Fruit fly (Drosophila melanogaster) whole organism, wandering third instar larva: Measurements from ENCODE around the gene Mpc1.
A peak's percentile ranks its signal among the peaks of the same experiment; 100 is the strongest.

Experiments used
- Abd-B ChIP-seq: fragments of >200 bp; optimal IDR thresholded peaks from 2 replicates; lab custom pipeline; 2017; ENCODE audit warnings: missing biosample characterization, missing genetic modification characterization
- CrebA ChIP-seq: fragments of 200-800 bp; sonication (Bioruptor generic); optimal IDR thresholded peaks from 2 replicates; lab custom pipeline; 2016; ENCODE audit warnings: missing biosample characterization, mild to moderate bottlenecking, missing genetic modification characterization, borderline replicate concordance
- Dfd ChIP-seq: fragments of >200 bp; optimal IDR thresholded peaks from 2 replicates; lab custom pipeline; 2017; ENCODE audit warnings: missing biosample characterization, missing genetic modification characterization
- GATAd ChIP-seq: sonication (Bioruptor generic); optimal IDR thresholded peaks from 2 replicates; lab custom pipeline; 2016; ENCODE audit warnings: missing biosample characterization, missing genetic modification characterization
- HLH106 ChIP-seq: fragments of 200-800 bp; optimal IDR thresholded peaks from 3 replicates; lab custom pipeline; 2019; ENCODE audit warnings: missing biosample characterization, mild to moderate bottlenecking, missing genetic modification characterization, moderate library complexity
- Hnf4 ChIP-seq: fragments of 200-800 bp; sonication (Bioruptor generic); optimal IDR thresholded peaks from 2 replicates; lab custom pipeline; 2016; ENCODE audit warnings: missing biosample characterization, mild to moderate bottlenecking, missing genetic modification characterization
- Hr78 ChIP-seq: fragments of >200 bp; optimal IDR thresholded peaks from 2 replicates; lab custom pipeline; 2017; ENCODE audit warnings: missing biosample characterization, missing genetic modification characterization
- Hr83 ChIP-seq: fragments of 200-300 bp; sonication (Bioruptor generic); optimal IDR thresholded peaks from 2 replicates; lab custom pipeline; 2016; ENCODE audit warnings: missing biosample characterization, mild to moderate bottlenecking, missing genetic modification characterization, moderate library complexity; ENCODE audit not compliant: poor library complexity, severe bottlenecking
- Jra ChIP-seq: sonication (Bioruptor generic); optimal IDR thresholded peaks from 2 replicates; lab custom pipeline; 2016; ENCODE audit warnings: missing biosample characterization, missing genetic modification characterization
- Mio ChIP-seq: sonication (Bioruptor generic); optimal IDR thresholded peaks from 2 replicates; lab custom pipeline; 2016; ENCODE audit warnings: missing biosample characterization, missing genetic modification characterization
- Myc ChIP-seq: fragments of >200 bp; optimal IDR thresholded peaks from 2 replicates; lab custom pipeline; 2017
- N ChIP-seq: fragments of >200 bp; optimal IDR thresholded peaks from 2 replicates; lab custom pipeline; 2018; ENCODE audit warnings: missing biosample characterization, missing external identifiers, missing genetic modification characterization
- OdsH ChIP-seq: fragments of 200-800 bp; sonication (Bioruptor generic); optimal IDR thresholded peaks from 2 replicates; lab custom pipeline; 2016; ENCODE audit warnings: missing biosample characterization, mild to moderate bottlenecking, missing genetic modification characterization
- Rel ChIP-seq, 2 experiments: fragments of 200-800 bp; sonication (Bioruptor generic) in 1 of 2; optimal IDR thresholded peaks; 2 replicates in 1 of 2; 3 replicates in 1 of 2; lab custom pipeline; 2016 to 2019; ENCODE audit warnings: mild to moderate bottlenecking in 2 of 2, missing biosample characterization in 2 of 2, missing genetic modification characterization in 2 of 2, moderate library complexity in 1 of 2
- Vsx2 ChIP-seq: fragments of 200-300, 225-300 bp; sonication (Bioruptor generic); optimal IDR thresholded peaks from 2 replicates; lab custom pipeline; 2018; ENCODE audit warnings: missing biosample characterization, missing genetic modification characterization; ENCODE audit not compliant: partially characterized antibody
- br ChIP-seq: fragments of 200-800 bp; sonication (Bioruptor generic); optimal IDR thresholded peaks from 2 replicates; lab custom pipeline; 2016; ENCODE audit warnings: missing biosample characterization, missing genetic modification characterization
- brk ChIP-seq: fragments of 200-800 bp; sonication (Bioruptor generic); optimal IDR thresholded peaks from 2 replicates; lab custom pipeline; 2016; ENCODE audit warnings: missing biosample characterization, mild to moderate bottlenecking, missing genetic modification characterization
- dl ChIP-seq, 2 experiments: fragments of 175-275, 200-275 bp in 1 of 2; fragments of 200-275 bp in 1 of 2; sonication (Bioruptor generic); optimal IDR thresholded peaks; lab custom pipeline; 2018; ENCODE audit warnings: mild to moderate bottlenecking in 2 of 2, missing biosample characterization in 2 of 2, missing genetic modification characterization in 2 of 2, moderate library complexity in 2 of 2; ENCODE audit not compliant: partially characterized antibody in 2 of 2, insufficient read depth in 1 of 2
- dmrt93B ChIP-seq: fragments of 200-800 bp; sonication (Bioruptor generic); optimal IDR thresholded peaks from 2 replicates; lab custom pipeline; 2018; ENCODE audit warnings: missing biosample characterization, mild to moderate bottlenecking, missing genetic modification characterization
- ey ChIP-seq: fragments of 200-800 bp; sonication (Bioruptor generic); optimal IDR thresholded peaks from 2 replicates; lab custom pipeline; 2016; ENCODE audit warnings: missing biosample characterization, missing genetic modification characterization
- foxo ChIP-seq, 2 experiments: fragments of 200-800 bp; sonication (Bioruptor generic); optimal IDR thresholded peaks; 2 replicates in 1 of 2; 3 replicates in 1 of 2; lab custom pipeline; 2016 to 2017; ENCODE audit warnings: missing biosample characterization in 2 of 2, missing genetic modification characterization in 2 of 2
- fru ChIP-seq: fragments of 200-800 bp; sonication (Bioruptor generic); optimal IDR thresholded peaks from 3 replicates; lab custom pipeline; 2016; ENCODE audit warnings: missing biosample characterization, mild to moderate bottlenecking, missing genetic modification characterization
- h ChIP-seq: fragments of 200-800 bp; sonication (Bioruptor generic); optimal IDR thresholded peaks from 3 replicates; lab custom pipeline; 2016; ENCODE audit warnings: missing biosample characterization, mild to moderate bottlenecking, missing genetic modification characterization
- jim ChIP-seq: fragments of 175-275, 200-325 bp; sonication (Bioruptor generic); optimal IDR thresholded peaks from 2 replicates; lab custom pipeline; 2016; ENCODE audit warnings: missing biosample characterization, mild to moderate bottlenecking, missing genetic modification characterization
- lola ChIP-seq: fragments of >200 bp; optimal IDR thresholded peaks from 2 replicates; lab custom pipeline; 2017; ENCODE audit warnings: missing biosample characterization, missing genetic modification characterization
- pan ChIP-seq: fragments of >200 bp; optimal IDR thresholded peaks from 2 replicates; lab custom pipeline; 2017
- psq ChIP-seq: fragments of 200-800 bp; sonication (Bioruptor generic); optimal IDR thresholded peaks from 3 replicates; lab custom pipeline; 2017; ENCODE audit warnings: missing biosample characterization, mild to moderate bottlenecking, missing genetic modification characterization, moderate library complexity
- rgr ChIP-seq: fragments of 200-800 bp; sonication (Bioruptor generic); optimal IDR thresholded peaks from 3 replicates; lab custom pipeline; 2016; ENCODE audit warnings: missing biosample characterization, mild to moderate bottlenecking, missing genetic modification characterization
- sage ChIP-seq: fragments of 200-800 bp; sonication (Bioruptor generic); optimal IDR thresholded peaks from 2 replicates; lab custom pipeline; 2016; ENCODE audit warnings: missing biosample characterization, mild to moderate bottlenecking, missing genetic modification characterization
- tai ChIP-seq: sonication (Bioruptor generic); optimal IDR thresholded peaks from 2 replicates; lab custom pipeline; 2016; ENCODE audit warnings: missing biosample characterization, missing genetic modification characterization
- usp ChIP-seq: fragments of >200 bp; optimal IDR thresholded peaks from 2 replicates; lab custom pipeline; 2017; ENCODE audit warnings: missing biosample characterization, missing genetic modification characterization
- woc ChIP-seq: sonication (Bioruptor generic); optimal IDR thresholded peaks from 2 replicates; lab custom pipeline; 2016; ENCODE audit warnings: missing biosample characterization, mild to moderate bottlenecking, missing genetic modification characterization

The Mpc1 gene

DNA sequence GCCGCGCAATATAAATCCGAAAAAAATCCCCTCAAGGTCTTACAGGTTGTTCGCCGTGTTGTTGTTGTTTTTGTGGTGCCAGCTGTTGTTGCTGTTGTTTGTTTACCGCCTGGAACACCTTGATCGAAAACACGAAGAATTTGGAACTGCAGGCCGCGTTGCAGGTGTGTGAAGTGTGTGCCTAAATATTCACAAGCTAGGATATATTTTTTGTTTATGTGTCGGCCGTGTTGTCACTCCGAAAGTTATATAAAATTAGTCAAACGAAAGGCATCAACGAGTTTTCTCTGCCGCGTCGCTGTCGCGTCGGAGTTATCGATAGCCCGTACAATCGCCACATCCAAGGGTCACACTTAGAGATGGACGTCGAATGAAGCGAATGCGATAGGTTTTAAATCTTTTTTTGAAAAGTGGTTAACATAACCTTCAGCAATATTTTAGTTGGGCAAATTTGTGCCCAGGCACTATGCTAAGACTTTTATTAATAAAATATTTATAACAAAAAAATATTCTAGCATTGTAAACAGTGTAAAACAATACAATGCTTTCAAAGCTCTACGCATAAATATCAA, at the start of gene Mpc1:
TSS of gene Mpc1 (minus strand) at position 314 of the 572 bp plus-strand sequence.
- no peak for TF ChIP-seq h (GFP tag; lab: Kevin White, UChicago)
- no peak for TF ChIP-seq usp
- no peak for TF ChIP-seq N
- TF ChIP-seq psq: peak; percentile 26
- TF ChIP-seq br (GFP tag; lab: Kevin White, UChicago): no peak
- no peak for TF ChIP-seq Rel (GFP tag; optimal IDR thresholded peaks at IDR 0.05; lab: Kevin White, UChicago)
- peak; percentile 100 for TF ChIP-seq Rel (tag; optimal IDR thresholded peaks at IDR 0.05; lab: Kevin White, UChicago)
- peak in 1 of 2 experiments; percentile 27 for TF ChIP-seq foxo (GFP tag; optimal IDR thresholded peaks at IDR 0.05; lab: Kevin White, UChicago)
- TF ChIP-seq tai: peak; percentile 47
- TF ChIP-seq woc (GFP tag; lab: Kevin White, UChicago): peak; percentile 43
- TF ChIP-seq fru (GFP tag; lab: Kevin White, UChicago): no peak
- peak; percentile 4 for TF ChIP-seq Hnf4 (GFP tag; lab: Kevin White, UChicago)
- no peak for TF ChIP-seq GATAd (GFP tag; lab: Kevin White, UChicago)

DNA sequence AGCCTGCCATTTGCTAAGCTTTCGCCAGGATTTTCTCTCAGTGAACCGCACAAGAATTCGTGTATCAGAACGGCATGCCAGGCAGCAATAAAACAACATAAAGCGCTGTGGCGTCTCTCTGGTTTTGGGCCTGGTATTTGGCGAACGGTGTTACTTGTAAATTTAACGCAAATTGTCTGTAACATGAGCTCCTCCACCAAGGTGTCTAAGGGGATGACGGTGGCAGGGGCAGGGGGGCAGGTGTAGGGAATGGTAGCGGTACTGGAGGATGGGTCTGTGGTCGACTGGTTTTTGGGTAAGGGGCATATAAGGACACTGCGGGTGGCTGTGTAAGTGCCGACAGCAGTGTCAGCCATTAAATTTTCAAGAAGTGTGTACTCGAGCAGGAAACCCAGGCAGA, 36.4 kb upstream of the Mpc1 start:
- no peak for TF ChIP-seq OdsH (GFP tag; lab: Kevin White, UChicago)
- TF ChIP-seq, all 38 proteins: peak for 0

DNA sequence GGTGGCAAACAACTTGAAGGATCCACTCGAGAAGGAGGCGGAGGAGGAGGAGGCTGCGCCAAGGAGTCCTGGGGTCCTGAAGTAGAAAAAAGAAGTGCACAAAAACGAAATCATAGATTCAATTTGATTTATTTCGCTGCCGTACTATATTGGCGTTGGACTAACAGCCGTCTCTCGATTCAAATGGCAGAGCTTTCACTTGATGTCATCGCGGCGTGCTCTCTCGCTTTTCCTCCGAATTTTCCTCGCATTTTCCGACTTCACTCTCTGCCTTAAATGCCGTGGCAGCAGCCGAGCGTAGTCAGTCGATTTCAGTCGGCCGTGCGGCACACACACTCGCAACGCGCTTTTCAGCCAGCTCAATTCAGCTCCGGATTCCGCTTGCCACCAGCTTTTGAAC, 21.4 kb upstream of the Mpc1 start, which contains the start of gene CG43732:
TSS of gene CG43732 (plus strand) at position 301 of the 400 bp plus-strand sequence.
- no peak for TF ChIP-seq Mio (GFP tag; lab: Kevin White, UChicago)
- TF ChIP-seq GATAd (GFP tag; lab: Kevin White, UChicago): no peak
- no peak for TF ChIP-seq usp
- no peak for TF ChIP-seq br (GFP tag; lab: Kevin White, UChicago)
- no peak for TF ChIP-seq Abd-B (GFP tag; lab: Kevin White, UChicago)

DNA sequence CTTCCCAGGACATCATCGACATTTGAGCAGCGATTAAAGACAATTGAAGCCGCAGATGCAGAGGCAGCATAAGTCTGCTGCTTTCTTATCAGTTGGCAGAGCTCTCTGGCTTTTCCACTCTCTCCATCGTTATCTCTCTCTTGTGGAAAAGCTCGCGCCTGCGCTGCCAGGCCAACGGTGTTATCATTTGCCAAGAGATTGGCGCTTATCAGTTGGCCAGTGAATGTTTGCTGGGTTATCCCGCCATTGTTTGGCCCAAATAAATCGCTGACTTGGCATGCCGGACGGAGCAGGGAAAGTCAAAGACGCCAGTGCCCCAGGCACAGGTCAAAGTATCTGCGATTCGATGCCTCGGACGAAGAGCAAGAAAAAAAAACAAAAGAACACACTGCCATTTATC, 20.7 kb upstream of the Mpc1 start:
- TF ChIP-seq CrebA (GFP tag; lab: Kevin White, UChicago): no peak
- no peak for TF ChIP-seq GATAd (GFP tag; lab: Kevin White, UChicago)
- no peak for TF ChIP-seq pan (lab: Kevin White, UChicago)
- no peak for TF ChIP-seq ey (GFP tag; lab: Kevin White, UChicago)
- TF ChIP-seq Hr78: no peak
- no peak for TF ChIP-seq tai
- no peak for TF ChIP-seq Myc (lab: Kevin White, UChicago)
- no peak for TF ChIP-seq N

DNA sequence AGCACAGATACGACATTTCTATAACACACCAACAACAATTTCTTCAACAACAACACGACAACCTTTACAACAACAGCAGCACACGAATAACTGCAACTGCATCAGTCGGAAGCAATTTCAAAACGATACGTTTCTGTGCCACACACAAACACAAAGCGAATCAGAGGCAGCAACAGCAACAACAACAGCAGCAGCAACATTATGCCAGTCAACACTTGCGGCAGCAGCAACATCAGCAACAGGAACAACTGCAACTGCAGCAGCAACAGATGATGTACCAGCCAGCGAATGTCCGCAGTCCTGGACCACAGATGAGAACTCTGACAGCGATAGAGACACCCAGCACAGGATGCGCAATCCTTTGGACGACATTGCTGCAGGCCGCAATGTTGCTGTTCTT, 18.8 kb upstream of the Mpc1 start:
- TF ChIP-seq Dfd (GFP tag; lab: Kevin White, UChicago) (peak; percentile 78), sage (GFP tag; lab: Kevin White, UChicago) (no peak)

DNA sequence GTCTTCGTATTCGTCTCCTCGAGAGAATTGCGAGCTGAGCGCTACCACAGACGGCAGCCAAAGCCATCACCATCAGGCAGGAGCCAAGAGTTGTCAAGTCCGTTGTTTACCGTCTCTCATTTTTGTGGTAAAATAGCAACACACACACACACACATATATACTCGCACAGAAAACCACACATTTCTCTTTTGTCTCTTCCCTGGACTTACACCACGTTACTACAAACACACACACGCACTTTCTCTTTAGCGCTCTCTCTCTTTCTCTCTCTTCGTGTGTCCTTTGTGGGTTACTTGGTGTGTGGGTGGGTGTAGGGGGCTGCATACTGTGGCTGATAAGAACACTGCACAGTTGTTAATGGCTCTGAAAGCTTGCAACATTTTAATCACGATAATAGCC, 3.3 kb upstream of the Mpc1 start:
- TF ChIP-seq rgr: no peak
- no peak for TF ChIP-seq dl (GFP tag; optimal IDR thresholded peaks at IDR 0.05; lab: Kevin White, UChicago; ENCODE audit: insufficient read depth in 1 of 2, partially characterized antibody in 2 of 2)
- no peak for TF ChIP-seq GATAd (GFP tag; lab: Kevin White, UChicago)
- TF ChIP-seq Hr78: no peak
- TF ChIP-seq HLH106 (tag; lab: Kevin White, UChicago): no peak
- TF ChIP-seq Abd-B (GFP tag; lab: Kevin White, UChicago): no peak

DNA sequence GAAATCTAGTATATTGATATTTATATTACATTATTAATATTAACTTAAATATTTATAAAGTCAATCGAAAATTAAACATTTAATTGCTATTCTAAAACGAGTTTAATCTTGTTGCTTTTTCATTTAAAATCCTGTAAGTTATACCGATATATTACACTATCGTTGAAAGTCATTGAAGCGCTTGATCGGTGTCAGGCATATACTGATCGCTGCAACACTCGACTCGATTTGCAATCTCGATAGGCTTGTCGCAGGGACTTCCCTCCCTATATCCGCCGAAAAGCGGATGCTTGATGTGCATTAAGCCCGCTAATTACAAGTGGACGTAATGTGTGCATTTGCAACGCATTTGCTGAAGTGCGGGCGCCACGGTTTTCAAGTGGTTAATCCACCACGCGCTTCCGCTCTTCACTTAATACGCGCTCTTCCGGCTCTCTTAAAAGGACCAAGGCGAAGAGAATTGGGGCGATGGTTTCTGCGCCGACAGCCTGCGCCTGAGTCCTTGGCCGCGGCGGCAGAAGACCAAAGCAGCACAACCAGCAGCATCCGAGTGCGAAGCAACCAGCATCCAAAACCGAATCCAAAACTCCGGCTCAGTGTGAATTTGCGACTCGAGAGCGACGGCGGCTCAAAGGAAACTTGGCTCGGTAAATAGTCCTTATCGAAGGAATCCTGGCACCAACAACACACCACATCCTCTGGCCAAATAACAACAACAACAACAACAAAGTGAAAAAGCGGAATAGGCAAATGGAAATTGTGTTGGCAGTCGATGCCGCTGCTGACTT, 653 bp upstream of the Mpc1 start, which contains the start of gene CG42613:
TSS of gene CG42613 (plus strand) at position 279 of the 788 bp plus-strand sequence.
- TF ChIP-seq rgr: peak; percentile 63
- TF ChIP-seq Mio (GFP tag; lab: Kevin White, UChicago): no peak
- TF ChIP-seq Jra: no peak
- TF ChIP-seq N: no peak
- no peak for TF ChIP-seq fru (GFP tag; lab: Kevin White, UChicago)
- TF ChIP-seq GATAd (GFP tag; lab: Kevin White, UChicago): no peak
- TF ChIP-seq usp: no peak
- TF ChIP-seq ey (GFP tag; lab: Kevin White, UChicago): no peak
- peak; percentile 10 for TF ChIP-seq psq
- peak; percentile 32 for TF ChIP-seq br (GFP tag; lab: Kevin White, UChicago)
- TF ChIP-seq foxo (GFP tag; optimal IDR thresholded peaks at IDR 0.05; lab: Kevin White, UChicago): peak in 1 of 2 experiments; percentile 22
- TF ChIP-seq sage (GFP tag; lab: Kevin White, UChicago): no peak
- TF ChIP-seq jim: no peak
- TF ChIP-seq brk (GFP tag; lab: Kevin White, UChicago): no peak
- TF ChIP-seq Dfd (GFP tag; lab: Kevin White, UChicago): no peak
- TF ChIP-seq dl (GFP tag; optimal IDR thresholded peaks at IDR 0.05; lab: Kevin White, UChicago; ENCODE audit: insufficient read depth in 1 of 2, partially characterized antibody in 2 of 2): no peak
- no peak for TF ChIP-seq Vsx2
- TF ChIP-seq HLH106 (tag; lab: Kevin White, UChicago): peak; percentile 20
- no peak for TF ChIP-seq Hr83
- TF ChIP-seq Rel (GFP tag; optimal IDR thresholded peaks at IDR 0.05; lab: Kevin White, UChicago): no peak
- TF ChIP-seq Rel (tag; optimal IDR thresholded peaks at IDR 0.05; lab: Kevin White, UChicago): no peak
- no peak for TF ChIP-seq lola (GFP tag; lab: Kevin White, UChicago)
- no peak for TF ChIP-seq Hnf4 (GFP tag; lab: Kevin White, UChicago)
- TF ChIP-seq Abd-B (GFP tag; lab: Kevin White, UChicago): no peak
- TF ChIP-seq CrebA (GFP tag; lab: Kevin White, UChicago): no peak
- peak; percentile 51 for TF ChIP-seq dmrt93B (GFP tag; lab: Kevin White, UChicago)
